Worm (Caenorhabditis elegans): Measurements from ENCODE around the gene slc-46A.
"Not testable (repeated sequence)": the region's sequence is repeated elsewhere in the genome, so short reads cannot be mapped to it uniquely, and the experiment has no call there.

The slc-46A gene

ce11 chrIV:5308046-5308643 is 10.9 kb upstream of the slc-46A start, which contains the start of the genes ZK354.9 and msp-58:
Gene ZK354.9, minus strand, starts transcription at chrIV:5308146.
Gene msp-58, plus strand, starts transcription at chrIV:5308593.
- TF ChIP-seq madf-2, dve-1, nhr-232 (tag; optimal IDR thresholded peaks at IDR 0.05): not testable (repeated sequence)

DNA sequence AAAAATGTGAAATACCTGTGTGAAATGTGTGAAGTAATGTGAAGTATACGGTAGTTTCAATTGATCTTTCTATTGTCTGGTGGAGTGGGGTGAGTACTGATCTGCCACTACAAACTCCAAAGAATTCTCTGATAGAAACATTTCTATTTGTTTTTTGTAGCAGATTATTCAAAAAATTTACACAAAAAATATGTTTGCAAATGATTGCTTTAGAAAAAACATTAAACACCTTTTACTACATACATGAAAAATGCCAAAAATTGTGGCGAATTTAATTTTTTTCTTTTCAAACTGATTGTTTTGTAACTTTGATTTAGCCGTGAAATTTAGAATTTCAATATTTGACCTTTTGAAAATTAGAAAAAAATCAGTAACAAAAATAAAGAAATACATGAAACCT is 9.3 kb upstream of the slc-46A start, which contains the start of gene ZK354.3:
TSS of gene ZK354.3 (plus strand) at position 301 of the 400 bp plus-strand sequence.
- TF ChIP-seq dmd-4 (tag; optimal IDR thresholded peaks at IDR 0.05; ENCODE audit: borderline replicate concordance), result no peak
- no peak for TF ChIP-seq tbx-7 (tag; optimal IDR thresholded peaks at IDR 0.05)
- no peak for TF ChIP-seq C08G9.2 (tag; optimal IDR thresholded peaks at IDR 0.05)
- TF ChIP-seq hlh-30 (tag; optimal IDR thresholded peaks at IDR 0.05; ENCODE audit: insufficient read depth), result no peak
- TF ChIP-seq sox-2 (GFP tag; IDR thresholded peaks at IDR 0.05), result no peak
- no peak for TF ChIP-seq hlh-13 (GFP tag; optimal IDR thresholded peaks at IDR 0.05)

DNA sequence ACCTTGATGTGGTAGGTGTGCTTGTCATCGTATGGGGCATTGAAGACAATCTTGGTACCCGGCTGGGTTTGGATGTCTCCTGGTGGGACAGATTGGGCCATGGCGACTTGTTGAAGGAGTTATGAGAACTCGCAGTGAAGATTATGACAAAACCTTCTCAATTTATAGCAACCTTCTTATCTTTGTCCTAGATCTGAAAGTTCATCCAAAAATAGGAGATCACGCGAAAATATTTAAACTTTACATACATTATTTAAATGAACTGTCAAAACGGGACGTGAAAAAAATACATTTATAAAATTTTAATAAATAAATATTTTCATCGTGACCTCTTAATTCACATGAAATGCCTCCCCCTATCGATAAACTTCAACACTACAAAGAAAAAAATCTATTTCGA is 6.0 kb upstream of the slc-46A start, which contains the start of the genes msp-59 and ZK354.2:
TSS of gene msp-59 (minus strand) at position 101 of the 400 bp plus-strand sequence.
TSS of gene ZK354.2 (plus strand) at position 395 of the 400 bp plus-strand sequence.
- not testable (repeated sequence) for TF ChIP-seq rnt-1, ztf-16, unc-86 (tag; optimal IDR thresholded peaks at IDR 0.05)

ce11 chrIV:5316223-5316622 is 2.8 kb upstream of the slc-46A start, which contains the start of gene msp-65:
Gene msp-65, plus strand, starts transcription at chrIV:5316523.
- not testable (repeated sequence) for TF ChIP-seq unc-42 (tag; optimal IDR thresholded peaks at IDR 0.05); ceh-45 (GFP tag; IDR thresholded peaks at IDR 0.05); hlh-8 (tag; optimal IDR thresholded peaks at IDR 0.05)

DNA sequence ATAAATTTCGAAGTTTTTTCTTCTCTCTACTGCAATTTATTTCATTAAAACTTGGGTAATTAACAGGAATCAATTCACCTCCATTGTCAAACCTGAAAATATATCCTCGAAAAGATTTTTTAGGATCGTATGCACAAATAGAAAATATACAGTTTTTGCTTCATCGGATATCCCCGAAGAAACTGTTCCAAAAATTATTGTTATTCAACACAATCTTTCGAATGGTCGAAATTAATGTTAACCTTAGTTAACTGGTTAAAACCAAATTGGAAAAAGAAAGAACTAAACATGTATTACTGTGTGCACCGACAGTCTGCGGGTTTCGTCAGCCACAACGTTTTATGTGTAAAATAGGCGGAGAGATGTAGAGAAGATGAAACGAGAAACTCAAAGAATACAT is 1.9 kb upstream of the slc-46A start:
- TF ChIP-seq K09A11.1 (tag; optimal IDR thresholded peaks at IDR 0.05; ENCODE audit: insufficient read depth), result no peak
- no peak for TF ChIP-seq hlh-8 (tag; optimal IDR thresholded peaks at IDR 0.05)
- no peak for TF ChIP-seq ceh-22 (tag; optimal IDR thresholded peaks at IDR 0.05)
- TF ChIP-seq unc-42 (tag; optimal IDR thresholded peaks at IDR 0.05), result no peak

DNA sequence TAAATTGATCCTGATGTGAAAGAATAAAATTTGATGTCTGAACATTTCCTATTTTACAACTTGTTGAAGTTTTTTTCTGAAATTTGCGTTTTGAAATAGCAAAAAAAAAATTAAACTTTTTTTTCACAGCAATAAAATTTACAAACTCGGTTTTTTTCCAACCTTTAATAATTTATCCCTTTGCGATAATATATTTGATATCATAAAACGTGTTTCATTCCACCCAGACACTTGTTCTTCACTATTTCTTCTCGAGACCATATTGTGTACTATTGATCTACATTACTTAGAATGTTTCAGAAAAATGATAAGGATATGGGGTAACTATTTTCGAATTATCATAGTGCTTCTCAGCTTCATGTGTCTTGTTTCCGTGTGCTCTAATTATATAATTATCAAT is 7.1 kb downstream of the slc-46A start, which contains the start of gene Y4C6B.4:
TSS of gene Y4C6B.4 (plus strand) at position 301 of the 400 bp plus-strand sequence.
- TF ChIP-seq hlh-15 (tag; optimal IDR thresholded peaks at IDR 0.05) (no peak), nhr-11 (tag; optimal IDR thresholded peaks at IDR 0.05) (no peak), pha-2 (tag; optimal IDR thresholded peaks at IDR 0.05) (no peak), pag-3 (tag; optimal IDR thresholded peaks at IDR 0.05; ENCODE audit: borderline replicate concordance) (no peak), pat-9 (tag; optimal IDR thresholded peaks at IDR 0.05) (no peak), ceh-2 (tag; optimal IDR thresholded peaks at IDR 0.05) (no peak), hlh-30 (tag; optimal IDR thresholded peaks at IDR 0.05; ENCODE audit: insufficient read depth) (no peak), lim-6 (tag; optimal IDR thresholded peaks at IDR 0.05) (no peak), eyg-1 (tag; optimal IDR thresholded peaks at IDR 0.05) (no peak), ztf-16 (tag; optimal IDR thresholded peaks at IDR 0.05) (no peak), C38D4.7 (GFP tag; optimal IDR thresholded peaks at IDR 0.05) (no peak)

ce11 chrIV:5332178-5332577 is 13.1 kb downstream of the slc-46A start, which contains the start of gene Y4C6B.3:
Gene Y4C6B.3, plus strand, starts transcription at chrIV:5332478.
- TF ChIP-seq eyg-1 (tag; optimal IDR thresholded peaks at IDR 0.05) (no peak), ceh-30 (tag; optimal IDR thresholded peaks at IDR 0.05) (no peak), hlh-15 (tag; optimal IDR thresholded peaks at IDR 0.05) (no peak)
